Worm (Caenorhabditis elegans): Measurements from ENCODE around the gene M03E7.1.

DNA sequence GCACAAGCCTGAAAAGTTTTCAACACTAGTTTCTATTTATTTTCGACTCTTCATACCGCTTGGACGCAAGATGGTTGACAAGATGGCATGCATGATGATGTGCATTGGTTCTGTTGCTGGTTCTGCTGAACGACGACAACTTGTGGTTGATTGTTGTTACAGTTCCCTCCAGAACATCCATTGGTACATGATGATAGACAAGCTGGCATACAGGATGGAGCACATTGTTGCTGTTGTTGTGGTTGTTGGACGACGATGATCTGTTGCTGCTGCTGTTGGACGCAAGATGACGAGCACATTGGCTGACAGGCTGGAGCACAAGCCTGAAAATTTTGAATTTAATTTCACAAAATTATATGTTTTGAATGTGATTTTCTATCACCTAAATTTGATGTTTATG, 50.8 kb downstream of the M03E7.1 start:
- TF ChIP-seq skn-1 (tag; optimal IDR thresholded peaks at IDR 0.05) (no peak), mep-1 (tag; optimal IDR thresholded peaks at IDR 0.05) (no peak), lin-13 (GFP tag; optimal IDR thresholded peaks at IDR 0.05) (no peak), fos-1 (tag; optimal IDR thresholded peaks at IDR 0.05) (no peak), aha-1 (tag; optimal IDR thresholded peaks at IDR 0.05) (no peak), F16B12.6 (tag; optimal IDR thresholded peaks at IDR 0.05) (no peak), dsc-1 (tag; optimal IDR thresholded peaks at IDR 0.05) (no peak), efl-1 (optimal IDR thresholded peaks at IDR 0.05) (no peak), efl-1 (GFP tag; optimal IDR thresholded peaks at IDR 0.05 in 1 of 2) (peak in 1 of 2 experiments; percentile 91), unc-62 (GFP tag; optimal IDR thresholded peaks at IDR 0.05) (no peak), snpc-4 (tag; optimal IDR thresholded peaks at IDR 0.05) (no peak), zag-1 (tag; optimal IDR thresholded peaks at IDR 0.05) (no peak), lsy-2 (tag; optimal IDR thresholded peaks at IDR 0.05) (no peak)
